Fruit fly (Drosophila melanogaster) S2 (cell line): ENCODE data around the gene btl.
A peak's percentile ranks its signal among the peaks of the same experiment; 100 is the strongest.

Source experiments
- CG8478 ChIP-seq: fragments of >200 bp; optimal IDR thresholded peaks from 2 replicates; lab custom pipeline; 2018
- CTCF ChIP-seq, 2 experiments: fragments of >200 bp; optimal IDR thresholded peaks; 2 replicates each; lab custom pipeline; 2018

DNA sequence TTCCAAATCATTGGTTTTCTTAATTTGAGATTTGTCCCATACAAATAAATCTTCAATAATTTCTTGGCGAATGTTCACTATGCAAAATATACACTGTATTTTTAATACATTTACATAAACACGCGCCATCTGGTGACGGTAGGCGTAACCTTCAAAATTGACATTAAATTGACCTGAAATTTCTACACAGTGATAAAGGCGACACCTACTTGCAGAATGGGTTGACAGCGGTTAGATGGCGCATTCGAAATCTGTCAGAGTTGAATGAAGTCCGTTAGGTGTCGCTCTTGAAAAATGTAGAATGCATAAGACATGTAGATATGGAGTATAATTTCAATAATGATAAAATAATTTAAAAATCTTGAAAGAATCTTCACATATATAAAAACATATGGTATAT is 35.8 kb downstream of the btl start:
- TF ChIP-seq CTCF (optimal IDR thresholded peaks at IDR 0.05; lab: Kevin White, UChicago) (peak; percentile 99 to 100), CG8478 (lab: Kevin White, UChicago) (no peak)
